Fruit fly (Drosophila melanogaster) whole organism, embryonic: ENCODE measurements around the gene ClC-a.

Source experiments
- CG10147 ChIP-seq: fragments of 200-800 bp; sonication (Bioruptor generic); optimal IDR thresholded peaks from 2 replicates; lab custom pipeline; 2019; ENCODE audit warnings: missing biosample characterization, mild to moderate bottlenecking, missing genetic modification characterization, moderate library complexity
- CG10366 ChIP-seq: fragments of 200-800 bp; sonication (Bioruptor generic); IDR thresholded peaks from 2 replicates; pipeline ENCODE4 v1.3.6; 2022; ENCODE audit warnings: missing biosample characterization, missing genetic modification characterization
- CG10543 ChIP-seq: fragments of 200-800 bp; sonication (Bioruptor generic); optimal IDR thresholded peaks from 3 replicates; lab custom pipeline; 2017; ENCODE audit warnings: missing biosample characterization, mild to moderate bottlenecking, missing genetic modification characterization, moderate library complexity
- CG10979 ChIP-seq: fragments of 200-800 bp; sonication (Bioruptor generic); optimal IDR thresholded peaks from 2 replicates; lab custom pipeline; 2018; ENCODE audit warnings: missing biosample characterization, mild to moderate bottlenecking, missing genetic modification characterization, moderate library complexity
- CG11456 ChIP-seq: fragments of 200-800 bp; sonication (Bioruptor generic); IDR thresholded peaks from 3 replicates; pipeline ENCODE4 v1.3.6; 2022; ENCODE audit warnings: missing biosample characterization, missing genetic modification characterization
- CG12236 ChIP-seq: fragments of 200-800 bp; sonication (Bioruptor generic); optimal IDR thresholded peaks from 2 replicates; lab custom pipeline; 2016; ENCODE audit warnings: missing biosample characterization, missing genetic modification characterization
- CG12744 ChIP-seq: fragments of 200-800 bp; sonication (Bioruptor generic); optimal IDR thresholded peaks from 2 replicates; lab custom pipeline; 2016; ENCODE audit warnings: missing biosample characterization, missing genetic modification characterization
- CG12769 ChIP-seq: fragments of 200-800 bp; sonication (Bioruptor generic); optimal IDR thresholded peaks from 2 replicates; lab custom pipeline; 2019; ENCODE audit warnings: missing biosample characterization, mild to moderate bottlenecking, missing genetic modification characterization, moderate library complexity
- CG13296 ChIP-seq: fragments of 200-800 bp; sonication (Bioruptor generic); optimal IDR thresholded peaks from 3 replicates; lab custom pipeline; 2018; ENCODE audit warnings: missing biosample characterization, mild to moderate bottlenecking, missing genetic modification characterization
- CG13424 ChIP-seq: fragments of 200-800 bp; sonication (Bioruptor generic); optimal IDR thresholded peaks from 2 replicates; lab custom pipeline; 2019; ENCODE audit warnings: missing biosample characterization, mild to moderate bottlenecking, missing genetic modification characterization, moderate library complexity
- CG14014 ChIP-seq: fragments of 200-800 bp; sonication (Bioruptor generic); IDR thresholded peaks from 2 replicates; pipeline ENCODE4 v1.3.6; 2022; ENCODE audit warnings: missing biosample characterization, missing genetic modification characterization
- CG14050 ChIP-seq: fragments of 200-800 bp; sonication (Bioruptor generic); IDR thresholded peaks from 3 replicates; pipeline ENCODE4 v1.3.6; 2022; ENCODE audit warnings: missing biosample characterization, missing genetic modification characterization
- CG15269 ChIP-seq: fragments of 200-800 bp; sonication (Bioruptor generic); optimal IDR thresholded peaks from 2 replicates; lab custom pipeline; 2018; ENCODE audit warnings: missing biosample characterization, mild to moderate bottlenecking, missing genetic modification characterization, moderate library complexity
- CG1529 ChIP-seq: fragments of 200-800 bp; sonication (Bioruptor generic); optimal IDR thresholded peaks from 3 replicates; lab custom pipeline; 2018; ENCODE audit warnings: missing biosample characterization, missing genetic modification characterization
- CG16815 ChIP-seq: fragments of 200-800 bp; sonication (Bioruptor generic); optimal IDR thresholded peaks from 3 replicates; lab custom pipeline; 2017; ENCODE audit warnings: missing biosample characterization, mild to moderate bottlenecking, missing genetic modification characterization
- CG16863 ChIP-seq: fragments of 200-800 bp; sonication (Bioruptor generic); optimal IDR thresholded peaks from 3 replicates; lab custom pipeline; 2016; ENCODE audit warnings: missing biosample characterization, missing genetic modification characterization
- CG17359 ChIP-seq: fragments of 200-800 bp; sonication (Bioruptor generic); optimal IDR thresholded peaks from 3 replicates; lab custom pipeline; 2018; ENCODE audit warnings: missing biosample characterization, mild to moderate bottlenecking, missing genetic modification characterization, moderate library complexity
- CG18011 ChIP-seq: fragments of 200-800 bp; sonication (Bioruptor generic); optimal IDR thresholded peaks from 2 replicates; lab custom pipeline; 2017; ENCODE audit warnings: missing biosample characterization, missing genetic modification characterization, mild to moderate bottlenecking, moderate library complexity, missing genotype
- CG2129 ChIP-seq: fragments of 200-800 bp; sonication (Bioruptor generic); IDR thresholded peaks from 2 replicates; pipeline ENCODE4 v1.3.6; 2022; ENCODE audit warnings: missing biosample characterization, missing genetic modification characterization; ENCODE audit not compliant: partially characterized antibody
- CG6791 ChIP-seq: fragments of 200-800 bp; sonication (Bioruptor generic); IDR thresholded peaks from 3 replicates; pipeline ENCODE4 v1.3.6; 2022; ENCODE audit warnings: missing biosample characterization, missing genetic modification characterization; ENCODE audit not compliant: partially characterized antibody
- CG8765 ChIP-seq: fragments of 200-800 bp; sonication (Bioruptor generic); IDR thresholded peaks from 2 replicates; pipeline ENCODE4 v1.3.6; 2022; ENCODE audit warnings: missing biosample characterization, missing genetic modification characterization
- CG8944 ChIP-seq: fragments of 200-800 bp; sonication (Bioruptor generic); optimal IDR thresholded peaks from 3 replicates; lab custom pipeline; 2016; ENCODE audit warnings: missing biosample characterization, missing genetic modification characterization
- CG9609 ChIP-seq: fragments of 200-800 bp; sonication (Bioruptor generic); optimal IDR thresholded peaks from 3 replicates; lab custom pipeline; 2016; ENCODE audit warnings: missing biosample characterization, missing genetic modification characterization
- CG9797 ChIP-seq: fragments of 200-800 bp; sonication (Bioruptor generic); optimal IDR thresholded peaks from 3 replicates; lab custom pipeline; 2018; ENCODE audit warnings: missing biosample characterization, mild to moderate bottlenecking, missing genetic modification characterization
- Dad ChIP-seq: fragments of 200-800 bp; sonication (Bioruptor generic); optimal IDR thresholded peaks from 3 replicates; lab custom pipeline; 2016; ENCODE audit warnings: missing biosample characterization, missing genetic modification characterization
- Elba2 ChIP-seq: fragments of 200-800 bp; sonication (Bioruptor generic); optimal IDR thresholded peaks from 3 replicates; lab custom pipeline; 2016; ENCODE audit warnings: missing biosample characterization, missing genetic modification characterization
- Mrtf ChIP-seq: fragments of 200-800 bp; sonication (Bioruptor generic); IDR thresholded peaks from 3 replicates; pipeline ENCODE4 v1.3.6; 2022; ENCODE audit warnings: missing biosample characterization, missing genetic modification characterization
- Myb ChIP-seq: fragments of 200-800 bp; sonication (Bioruptor generic); optimal IDR thresholded peaks from 2 replicates; lab custom pipeline; 2016; ENCODE audit warnings: missing biosample characterization, missing genetic modification characterization
- NfI ChIP-seq: fragments of 200-800 bp; sonication (Bioruptor generic); optimal IDR thresholded peaks from 3 replicates; lab custom pipeline; 2018; ENCODE audit warnings: missing biosample characterization, mild to moderate bottlenecking, missing genetic modification characterization, moderate library complexity
- Oli ChIP-seq: fragments of 200-800 bp; sonication (Bioruptor generic); optimal IDR thresholded peaks from 2 replicates; lab custom pipeline; 2018; ENCODE audit warnings: missing biosample characterization, mild to moderate bottlenecking, missing genetic modification characterization, moderate library complexity
- Optix ChIP-seq: fragments of 200-800 bp; sonication (Bioruptor generic); IDR thresholded peaks from 3 replicates; pipeline ENCODE4 v1.3.6; 2022; ENCODE audit warnings: missing biosample characterization, missing genetic modification characterization
- Ravus ChIP-seq: fragments of 200-800 bp; sonication (Bioruptor generic); IDR thresholded peaks from 2 replicates; pipeline ENCODE4 v1.3.6; 2022; ENCODE audit warnings: missing biosample characterization, missing genetic modification characterization
- Sox102F ChIP-seq: fragments of 200-800 bp; sonication (Bioruptor generic); optimal IDR thresholded peaks from 2 replicates; lab custom pipeline; 2018; ENCODE audit warnings: missing biosample characterization, mild to moderate bottlenecking, missing genetic modification characterization, moderate library complexity
- caup ChIP-seq: fragments of 200-800 bp; sonication (Bioruptor generic); optimal IDR thresholded peaks from 3 replicates; lab custom pipeline; 2017; ENCODE audit warnings: missing biosample characterization, mild to moderate bottlenecking, missing genetic modification characterization, moderate library complexity; ENCODE audit not compliant: severe bottlenecking
- cg ChIP-seq: fragments of 200-800 bp; sonication (Bioruptor generic); optimal IDR thresholded peaks from 3 replicates; lab custom pipeline; 2019; ENCODE audit warnings: missing biosample characterization, mild to moderate bottlenecking, missing genetic modification characterization, moderate library complexity
- crp ChIP-seq, 2 experiments: fragments of 200-800 bp; sonication (Bioruptor generic); optimal IDR thresholded peaks; 2 replicates in 1 of 2; 3 replicates in 1 of 2; lab custom pipeline; 2017; ENCODE audit warnings: missing biosample characterization in 2 of 2, missing genetic modification characterization in 2 of 2, mild to moderate bottlenecking in 1 of 2, moderate library complexity in 1 of 2
- dmrt11E ChIP-seq: fragments of 200-800 bp; sonication (Bioruptor generic); optimal IDR thresholded peaks from 3 replicates; lab custom pipeline; 2018; ENCODE audit warnings: missing biosample characterization, mild to moderate bottlenecking, missing genetic modification characterization, moderate library complexity
- ewg ChIP-seq: fragments of 200-800 bp; sonication (Bioruptor generic); optimal IDR thresholded peaks from 3 replicates; lab custom pipeline; 2017; ENCODE audit warnings: mild to moderate bottlenecking, missing biosample characterization, missing genetic modification reagents, missing genetic modification characterization
- klu ChIP-seq: fragments of 200-800 bp; sonication (Bioruptor generic); IDR thresholded peaks from 2 replicates; pipeline ENCODE4 v1.3.6; 2022; ENCODE audit warnings: missing biosample characterization, missing genetic modification characterization
- lilli ChIP-seq: fragments of 200-800 bp; sonication (Bioruptor generic); optimal IDR thresholded peaks from 3 replicates; lab custom pipeline; 2016; ENCODE audit warnings: missing biosample characterization, missing genetic modification characterization
- nerfin-2 ChIP-seq: fragments of 200-800 bp; sonication (Bioruptor generic); IDR thresholded peaks from 2 replicates; pipeline ENCODE4 v1.3.6; 2022; ENCODE audit warnings: missing biosample characterization, missing genetic modification characterization; ENCODE audit not compliant: partially characterized antibody
- row ChIP-seq: fragments of 200-800 bp; sonication (Bioruptor generic); IDR thresholded peaks from 3 replicates; pipeline ENCODE4 v1.3.6; 2022; ENCODE audit warnings: missing biosample characterization, missing genetic modification characterization
- scrt ChIP-seq: fragments of 200-800 bp; sonication (Bioruptor generic); optimal IDR thresholded peaks from 2 replicates; lab custom pipeline; 2018; ENCODE audit warnings: missing biosample characterization, mild to moderate bottlenecking, missing genetic modification characterization, moderate library complexity
- seq ChIP-seq: fragments of 200-800 bp; sonication (Bioruptor generic); IDR thresholded peaks from 2 replicates; pipeline ENCODE4 v1.3.6; 2022; ENCODE audit warnings: missing biosample characterization, missing genetic modification characterization
- sob ChIP-seq: fragments of 200-800 bp; sonication (Bioruptor generic); IDR thresholded peaks from 2 replicates; pipeline ENCODE4 v1.3.6; 2022; ENCODE audit warnings: missing biosample characterization, missing genetic modification characterization
- tup ChIP-seq: fragments of 200-800 bp; sonication (Bioruptor generic); optimal IDR thresholded peaks from 2 replicates; lab custom pipeline; 2016; ENCODE audit warnings: missing biosample characterization, mild to moderate bottlenecking, missing genetic modification characterization, moderate library complexity
- tx ChIP-seq: fragments of 200-800 bp; sonication (Bioruptor generic); optimal IDR thresholded peaks from 2 replicates; lab custom pipeline; 2016; ENCODE audit warnings: missing biosample characterization, missing genetic modification characterization
- vnd ChIP-seq: fragments of 200-800 bp; sonication (Bioruptor generic); IDR thresholded peaks from 3 replicates; pipeline ENCODE4 v1.3.6; 2022; ENCODE audit warnings: missing biosample characterization, missing genetic modification characterization; ENCODE audit not compliant: partially characterized antibody
- z ChIP-seq: fragments of 200-800 bp; sonication (Bioruptor generic); IDR thresholded peaks from 3 replicates; pipeline ENCODE4 v1.3.6; 2022; ENCODE audit warnings: missing biosample characterization, missing genetic modification characterization

Gene ClC-a

DNA sequence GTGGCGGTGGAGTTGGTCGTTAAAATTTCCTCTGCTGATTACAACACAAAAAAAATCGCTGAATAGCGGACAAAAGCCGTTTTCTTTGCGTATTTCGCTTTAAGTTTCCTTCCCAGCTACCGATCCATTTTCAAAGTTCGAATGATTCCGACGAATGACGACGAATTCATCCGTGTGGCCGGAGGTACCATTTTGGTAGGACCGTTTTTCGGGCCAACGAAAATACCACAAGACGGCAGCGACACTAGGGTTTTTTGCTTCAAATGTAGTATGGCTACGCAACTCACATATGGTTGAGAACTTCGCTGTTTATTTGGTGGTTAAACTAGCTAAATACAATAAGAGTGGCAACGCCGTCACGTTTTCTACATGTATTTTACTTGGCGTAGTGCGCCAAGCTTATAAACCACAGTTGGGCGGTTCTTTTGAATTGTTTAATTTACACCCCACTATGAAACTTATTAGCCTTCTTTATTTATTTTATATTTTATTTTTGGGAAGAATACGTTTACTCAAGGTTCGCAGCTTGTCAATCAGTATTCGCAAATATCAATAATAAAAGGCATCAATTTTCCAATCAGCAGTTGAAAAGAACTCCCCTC lies 48.6 kb downstream of the ClC-a start, which contains the start of gene Lk6 (continued):
- TF ChIP-seq Elba2 (GFP tag; lab: Kevin White, UChicago) (peak; percentile 65), CG14050 (GFP tag; lab: Robert Waterston, UW) (no peak), sob (GFP tag; lab: Robert Waterston, UW) (no peak), CG18011 (GFP tag; lab: Kevin White, UChicago) (no peak), Optix (GFP tag; lab: Robert Waterston, UW) (no peak), scrt (GFP tag; lab: Kevin White, UChicago) (peak; percentile 73), Mrtf (GFP tag; lab: Robert Waterston, UW) (no peak), z (GFP tag; lab: Robert Waterston, UW) (no peak), CG8944 (GFP tag; lab: Kevin White, UChicago) (peak; percentile 19), row (GFP tag; lab: Robert Waterston, UW) (no peak), CG10147 (GFP tag; lab: Kevin White, UChicago) (peak; percentile 62), Myb (GFP tag; lab: Kevin White, UChicago) (peak; percentile 82), CG12744 (GFP tag; lab: Kevin White, UChicago) (peak; percentile 34), ewg (GFP tag; lab: Kevin White, UChicago) (no peak), cg (GFP tag; lab: Kevin White, UChicago) (no peak), CG12769 (tag; lab: Kevin White, UChicago) (peak; percentile 80), crp (GFP tag; optimal IDR thresholded peaks at IDR 0.05; lab: Kevin White, UChicago) (peak in 1 of 2 experiments; percentile 25), Sox102F (GFP tag; lab: Kevin White, UChicago) (no peak), tx (GFP tag; lab: Kevin White, UChicago) (no peak), seq (GFP tag; lab: Robert Waterston, UW) (no peak), vnd (GFP tag; lab: Robert Waterston, UW) (no peak), CG9797 (GFP tag; lab: Kevin White, UChicago) (peak; percentile 100), Dad (GFP tag; lab: Kevin White, UChicago) (peak; percentile 42), CG2129 (no peak), nerfin-2 (GFP tag; lab: Robert Waterston, UW) (no peak), CG17359 (tag; lab: Kevin White, UChicago) (peak; percentile 38), CG6791 (GFP tag; lab: Robert Waterston, UW) (no peak), dmrt11E (tag; lab: Kevin White, UChicago) (peak; percentile 20), CG15269 (peak; percentile 54), CG10979 (peak; percentile 15), CG16815 (GFP tag; lab: Kevin White, UChicago) (no peak), CG8765 (GFP tag; lab: Robert Waterston, UW) (no peak), CG10543 (peak; percentile 82), lilli (GFP tag; lab: Kevin White, UChicago) (peak; percentile 17), CG12236 (no peak), CG14014 (no peak), CG13296 (GFP tag; lab: Kevin White, UChicago) (peak; percentile 73), CG10366 (GFP tag; lab: Robert Waterston, UW) (no peak), CG1529 (GFP tag; lab: Kevin White, UChicago) (no peak), CG11456 (GFP tag; lab: Robert Waterston, UW) (no peak), klu (GFP tag; lab: Robert Waterston, UW) (no peak), CG13424 (tag; lab: Kevin White, UChicago) (peak; percentile 49), Oli (no peak), NfI (GFP tag; lab: Kevin White, UChicago) (no peak), Ravus (GFP tag; lab: Robert Waterston, UW) (no peak), caup (GFP tag; lab: Kevin White, UChicago) (peak; percentile 82), CG9609 (GFP tag; lab: Kevin White, UChicago) (peak; percentile 44), CG16863 (GFP tag; lab: Kevin White, UChicago) (peak; percentile 9), tup (GFP tag; lab: Kevin White, UChicago) (no peak)
